Worm (Caenorhabditis elegans): ENCODE measurements around the gene tbc-12.

Gene tbc-12

ce11 chrX:2527877-2528276, 4.4 kb downstream of the tbc-12 start:
- no peak for TF ChIP-seq lin-13 (GFP tag; optimal IDR thresholded peaks at IDR 0.05)
- peak; percentile 53 for TF ChIP-seq nhr-71 (tag; optimal IDR thresholded peaks at IDR 0.05)
- TF ChIP-seq skn-1 (tag; optimal IDR thresholded peaks at IDR 0.05): peak; percentile 78
- peak in 1 of 2 experiments; percentile 11 for TF ChIP-seq mdl-1 (tag; optimal IDR thresholded peaks at IDR 0.05)
- TF ChIP-seq irx-1 (tag; optimal IDR thresholded peaks at IDR 0.05): no peak
- TF ChIP-seq nhr-77 (tag; optimal IDR thresholded peaks at IDR 0.05): peak; percentile 7
- TF ChIP-seq tbx-2 (tag; optimal IDR thresholded peaks at IDR 0.05): no peak
- no peak for TF ChIP-seq pax-3 (tag; optimal IDR thresholded peaks at IDR 0.05)
- TF ChIP-seq xbp-1 (tag; optimal IDR thresholded peaks at IDR 0.05): peak; percentile 17
- no peak for TF ChIP-seq egl-27 (tag; optimal IDR thresholded peaks at IDR 0.05)
- peak; percentile 32 for TF ChIP-seq swsn-7 (tag; optimal IDR thresholded peaks at IDR 0.05)
- TF ChIP-seq nhr-85 (tag): peak; percentile 47
- peak in 1 of 2 experiments; percentile 44 for TF ChIP-seq lin-35 (GFP tag; optimal IDR thresholded peaks at IDR 0.05)
- peak; percentile 7 for TF ChIP-seq fkh-8 (tag; optimal IDR thresholded peaks at IDR 0.05)
- TF ChIP-seq nhr-90 (tag; optimal IDR thresholded peaks at IDR 0.05; ENCODE audit: poor library complexity): peak; percentile 38
- TF ChIP-seq lin-14 (GFP tag; optimal IDR thresholded peaks at IDR 0.05): peak; percentile 47
- no peak for TF ChIP-seq ceh-8 (GFP tag; optimal IDR thresholded peaks at IDR 0.05)
- TF ChIP-seq ztf-4 (tag; optimal IDR thresholded peaks at IDR 0.05): no peak
- TF ChIP-seq C34B4.2 (tag; optimal IDR thresholded peaks at IDR 0.05): no peak
- peak; percentile 59 for TF ChIP-seq fkh-10 (GFP tag; optimal IDR thresholded peaks at IDR 0.05)
- no peak for TF ChIP-seq hpl-2 (GFP tag; optimal IDR thresholded peaks at IDR 0.05)
- 0 out of 2 replicates have a peak, but pooled peaks have one; percentile 33 for TF ChIP-seq nhr-19 (GFP tag; conservative IDR thresholded peaks at IDR 0.05)
- TF ChIP-seq isw-1 (GFP tag; IDR thresholded peaks at IDR 0.05): no peak
- no peak for TF ChIP-seq Y116A8C.19 (tag; optimal IDR thresholded peaks at IDR 0.05; ENCODE audit: borderline replicate concordance)
- TF ChIP-seq nhr-20 (tag; optimal IDR thresholded peaks at IDR 0.05): peak; percentile 26
- TF ChIP-seq fos-1 (tag; optimal IDR thresholded peaks at IDR 0.05): no peak
- TF ChIP-seq mab-9 (GFP tag; IDR thresholded peaks at IDR 0.05): no peak
- TF ChIP-seq unc-130 (tag; optimal IDR thresholded peaks at IDR 0.05): no peak
- TF ChIP-seq dpl-1 (GFP tag; optimal IDR thresholded peaks at IDR 0.05): peak in 1 of 3 experiments; percentile 1
- no peak for TF ChIP-seq C16A3.4 (tag; optimal IDR thresholded peaks at IDR 0.05)
- no peak for TF ChIP-seq nhr-11 (tag; optimal IDR thresholded peaks at IDR 0.05)
- peak in 2 of 3 experiments; percentile 47 to 52 for TF ChIP-seq ceh-82 (tag; optimal IDR thresholded peaks at IDR 0.05)
- TF ChIP-seq zip-4 (GFP tag; optimal IDR thresholded peaks at IDR 0.05): no peak
- TF ChIP-seq dsc-1 (tag; optimal IDR thresholded peaks at IDR 0.05): peak; percentile 23
- TF ChIP-seq fkh-4 (tag; optimal IDR thresholded peaks at IDR 0.05; ENCODE audit: borderline replicate concordance): no peak
- TF ChIP-seq snu-23 (GFP tag; optimal IDR thresholded peaks at IDR 0.05): peak; percentile 57
- peak; percentile 52 for TF ChIP-seq rnt-1 (tag; optimal IDR thresholded peaks at IDR 0.05)
- TF ChIP-seq nhr-47 (tag; optimal IDR thresholded peaks at IDR 0.05): peak; percentile 51
- TF ChIP-seq tlp-1 (tag; optimal IDR thresholded peaks at IDR 0.05): no peak
- TF ChIP-seq ces-1 (GFP tag; optimal IDR thresholded peaks at IDR 0.05): no peak
- TF ChIP-seq egl-13 (tag; optimal IDR thresholded peaks at IDR 0.05): no peak

ce11 chrX:2527194-2527593, 5.1 kb downstream of the tbc-12 start:
- TF ChIP-seq isw-1 (GFP tag; IDR thresholded peaks at IDR 0.05) (no peak), nhr-11 (tag; optimal IDR thresholded peaks at IDR 0.05) (no peak), fkh-4 (tag; optimal IDR thresholded peaks at IDR 0.05; ENCODE audit: borderline replicate concordance) (no peak), ces-1 (GFP tag; optimal IDR thresholded peaks at IDR 0.05) (no peak), alr-1 (tag; optimal IDR thresholded peaks at IDR 0.05; ENCODE audit: borderline replicate concordance) (peak; percentile 96), lsy-2 (tag; optimal IDR thresholded peaks at IDR 0.05) (no peak)
